Fruit fly (Drosophila melanogaster): ENCODE measurements around the gene Lgr4.
A peak's percentile ranks its signal among the peaks of the same experiment; 100 is the strongest.

Lgr4 gene

DNA sequence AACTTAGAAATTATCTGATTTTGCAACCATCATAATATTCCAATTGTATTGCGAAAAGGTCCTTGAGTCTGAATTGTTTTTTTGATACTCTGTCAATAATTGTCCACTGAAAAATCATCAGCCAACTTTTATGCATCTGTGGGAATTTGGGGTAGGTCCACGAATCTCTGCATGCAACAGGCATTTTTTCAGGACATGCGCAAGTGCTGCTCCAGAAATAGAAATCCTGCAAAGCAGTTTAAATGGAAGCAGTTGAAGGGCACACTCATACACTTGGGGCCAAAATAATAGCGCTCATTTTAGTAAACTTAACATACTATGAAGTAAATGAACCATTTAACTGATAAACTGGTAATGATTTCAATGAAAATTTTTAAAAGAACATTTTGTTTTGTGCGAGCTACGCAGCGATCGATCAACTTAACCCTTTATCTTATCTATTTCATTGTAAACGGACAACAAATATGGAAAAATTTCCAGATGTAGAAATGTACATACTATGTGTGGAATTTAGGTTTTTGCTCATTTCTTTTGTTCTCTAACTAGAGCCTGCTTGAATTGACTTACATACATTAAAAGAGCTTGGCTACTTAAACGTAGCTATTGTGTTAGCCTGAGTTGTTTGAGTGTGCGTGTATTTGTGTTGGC lies 58.7 kb downstream of the Lgr4 start (continued):
- TF ChIP-seq gcm (GFP tag; optimal IDR thresholded peaks at IDR 0.05) (peak; percentile 70), fd102C (GFP tag; optimal IDR thresholded peaks at IDR 0.05) (no peak), CG34224 (GFP tag; IDR thresholded peaks at IDR 0.05; ENCODE audit: partially characterized antibody) (no peak), hkb (optimal IDR thresholded peaks at IDR 0.05) (no peak), hkb (GFP tag; IDR thresholded peaks at IDR 0.05) (peak; percentile 70), CG10147 (GFP tag; optimal IDR thresholded peaks at IDR 0.05) (peak; percentile 80), Lim3 (GFP tag; IDR thresholded peaks at IDR 0.05) (no peak), btn (GFP tag; optimal IDR thresholded peaks at IDR 0.05) (peak; percentile 31), bigmax (GFP tag; optimal IDR thresholded peaks at IDR 0.05) (no peak), lov (optimal IDR thresholded peaks at IDR 0.05) (no peak), lov (GFP tag; IDR thresholded peaks at IDR 0.05) (no peak), sug (tag; optimal IDR thresholded peaks at IDR 0.05) (peak; percentile 77), CG18011 (GFP tag; optimal IDR thresholded peaks at IDR 0.05) (peak; percentile 28), ewg (GFP tag; optimal IDR thresholded peaks at IDR 0.05) (peak; percentile 96), sim (GFP tag; IDR thresholded peaks at IDR 0.05) (peak; percentile 34; the same call in 1 of the 2 replicates), nerfin-2 (GFP tag; IDR thresholded peaks at IDR 0.05; ENCODE audit: partially characterized antibody) (no peak), CG33557 (GFP tag; optimal IDR thresholded peaks at IDR 0.05) (peak; percentile 70), hb (GFP tag; IDR thresholded peaks at IDR 0.05; ENCODE audit: partially characterized antibody) (no peak), CG13624 (GFP tag; optimal IDR thresholded peaks at IDR 0.05) (peak; percentile 58), stc (GFP tag; IDR thresholded peaks at IDR 0.05) (peak; percentile 12; the same call in 1 of the 2 replicates), CG8359 (GFP tag; optimal IDR thresholded peaks at IDR 0.05; ENCODE audit: borderline replicate concordance) (peak; percentile 36), CG1603 (tag; optimal IDR thresholded peaks at IDR 0.05) (peak; percentile 55), CG17361 (GFP tag; IDR thresholded peaks at IDR 0.05) (peak; percentile 84), CG17912 (GFP tag; optimal IDR thresholded peaks at IDR 0.05) (peak; percentile 16), CG1832 (GFP tag; optimal IDR thresholded peaks at IDR 0.05) (no peak), ranshi (GFP tag; IDR thresholded peaks at IDR 0.05) (no peak), Mes4 (GFP tag; optimal IDR thresholded peaks at IDR 0.05) (peak; percentile 34), CG16815 (GFP tag; optimal IDR thresholded peaks at IDR 0.05) (peak; percentile 61), CoRest (tag; optimal IDR thresholded peaks at IDR 0.05) (peak; percentile 85), HmgZ (tag; optimal IDR thresholded peaks at IDR 0.05) (peak; percentile 56), vnd (GFP tag; IDR thresholded peaks at IDR 0.05; ENCODE audit: partially characterized antibody) (no peak), E2f1 (GFP tag; IDR thresholded peaks at IDR 0.05) (peak; percentile 58), chif (GFP tag; optimal IDR thresholded peaks at IDR 0.05) (peak; percentile 63 to 67), gsb-n (tag; optimal IDR thresholded peaks at IDR 0.05) (peak; percentile 58), Hr3 (GFP tag; optimal IDR thresholded peaks at IDR 0.05) (peak; percentile 36), Hsf (GFP tag; optimal IDR thresholded peaks at IDR 0.05) (peak; percentile 54), grau (tag; optimal IDR thresholded peaks at IDR 0.05) (peak; percentile 82), tna (GFP tag; IDR thresholded peaks at IDR 0.05; ENCODE audit: partially characterized antibody) (no peak), Lhr (GFP tag; optimal IDR thresholded peaks at IDR 0.05) (peak; percentile 48), cato (GFP tag; optimal IDR thresholded peaks at IDR 0.05; ENCODE audit: borderline replicate concordance) (no peak), CG10654 (GFP tag; optimal IDR thresholded peaks at IDR 0.05) (peak; percentile 39), Sox100B (GFP tag; optimal IDR thresholded peaks at IDR 0.05) (peak; percentile 82), CG9437 (GFP tag; optimal IDR thresholded peaks at IDR 0.05) (peak; percentile 69), CG5245 (GFP tag; optimal IDR thresholded peaks at IDR 0.05) (peak; percentile 27), dm (GFP tag; optimal IDR thresholded peaks at IDR 0.05) (no peak), CkIIα-i1 (GFP tag; IDR thresholded peaks at IDR 0.05) (no peak), CG4730 (GFP tag; IDR thresholded peaks at IDR 0.05) (no peak), fru (optimal IDR thresholded peaks at IDR 0.05) (no peak), CG2889 (GFP tag; IDR thresholded peaks at IDR 0.05) (no peak), Sry-β (GFP tag; optimal IDR thresholded peaks at IDR 0.05) (no peak)

Measured in whole organism, embryonic.